Worm (Caenorhabditis elegans): Measurements from ENCODE around the gene F55G1.1.

The F55G1.1 gene

DNA sequence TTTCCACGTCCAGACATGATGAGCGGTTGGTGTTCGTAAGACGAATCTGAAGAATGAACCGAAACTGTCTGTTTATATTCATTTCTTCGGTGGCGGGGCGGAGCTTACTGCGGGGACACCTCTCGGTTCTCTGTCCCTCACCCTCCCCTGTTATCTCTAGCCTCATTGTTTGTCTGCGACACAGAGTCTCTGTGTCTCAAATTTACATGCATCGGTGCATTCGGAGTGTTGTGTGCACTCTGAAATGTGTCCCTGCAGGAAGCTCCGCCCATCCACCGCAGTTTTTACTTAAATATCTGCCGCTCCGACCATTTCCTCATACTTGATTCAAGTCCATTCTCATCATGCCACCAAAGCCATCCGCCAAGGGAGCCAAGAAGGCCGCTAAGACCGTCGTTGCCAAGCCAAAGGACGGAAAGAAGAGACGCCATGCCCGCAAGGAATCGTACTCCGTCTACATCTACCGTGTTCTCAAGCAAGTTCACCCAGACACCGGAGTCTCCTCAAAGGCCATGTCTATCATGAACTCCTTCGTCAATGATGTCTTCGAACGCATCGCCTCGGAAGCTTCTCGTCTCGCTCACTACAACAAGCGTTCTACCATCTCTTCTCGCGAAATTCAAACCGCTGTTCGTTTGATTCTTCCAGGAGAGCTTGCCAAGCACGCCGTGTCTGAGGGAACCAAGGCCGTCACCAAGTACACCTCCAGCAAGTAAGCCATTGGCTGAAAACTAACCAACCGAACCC lies 5.2 kb upstream of the F55G1.1 start, which contains the start of the genes his-61 and his-62 (continued):
- TF ChIP-seq F49E8.2 (tag; optimal IDR thresholded peaks at IDR 0.05; ENCODE audit: borderline replicate concordance) (peak; percentile 10), F44E2.7 (GFP tag; IDR thresholded peaks at IDR 0.05) (no peak; the same call in 1 of the 2 replicates), attf-4 (tag; optimal IDR thresholded peaks at IDR 0.05) (no peak), nhr-77 (tag; optimal IDR thresholded peaks at IDR 0.05) (peak; percentile 20), nhr-76 (tag; optimal IDR thresholded peaks at IDR 0.05) (no peak), lin-38 (GFP tag; IDR thresholded peaks at IDR 0.05) (peak; percentile 76), T20F7.1 (GFP tag; optimal IDR thresholded peaks at IDR 0.05) (peak; percentile 67), pqm-1 (tag; optimal IDR thresholded peaks at IDR 0.05) (peak; percentile 30), lin-39 (tag; optimal IDR thresholded peaks at IDR 0.05) (no peak), ceh-32 (tag; optimal IDR thresholded peaks at IDR 0.05; ENCODE audit: poor library complexity) (no peak), mxl-3 (GFP tag; optimal IDR thresholded peaks at IDR 0.05) (no peak), Y75B8A.6 (GFP tag; IDR thresholded peaks at IDR 0.05) (no peak), ama-1 (optimal IDR thresholded peaks at IDR 0.05) (no peak), unc-62 (GFP tag; optimal IDR thresholded peaks at IDR 0.05 in 1 of 2) (peak in 1 of 2 experiments; percentile 87), unc-62 (tag; optimal IDR thresholded peaks at IDR 0.05) (no peak), spr-3 (GFP tag; optimal IDR thresholded peaks at IDR 0.05) (no peak), ztf-7 (tag; optimal IDR thresholded peaks at IDR 0.05) (no peak), nhr-6 (tag; optimal IDR thresholded peaks at IDR 0.05) (peak; percentile 74), ZK337.2 (GFP tag; IDR thresholded peaks at IDR 0.05) (no peak), F26F4.8 (GFP tag; conservative IDR thresholded peaks at IDR 0.05) (no peak; the same call in 1 of the 2 replicates), nhr-237 (tag; optimal IDR thresholded peaks at IDR 0.05) (no peak), dve-1 (tag; optimal IDR thresholded peaks at IDR 0.05; ENCODE audit: insufficient read depth) (peak; percentile 98), zip-2 (tag; optimal IDR thresholded peaks at IDR 0.05) (no peak), ceh-28 (tag; optimal IDR thresholded peaks at IDR 0.05) (no peak), daf-16 (GFP tag; optimal IDR thresholded peaks at IDR 0.05) (peak in 1 of 2 experiments; percentile 17), daf-16 (tag; optimal IDR thresholded peaks at IDR 0.05) (peak; percentile 87), nhr-28 (tag; optimal IDR thresholded peaks at IDR 0.05) (peak; percentile 18), lin-29 (GFP tag; IDR thresholded peaks at IDR 0.05) (no peak), snpc-4 (tag; optimal IDR thresholded peaks at IDR 0.05) (no peak), hif-1 (tag; optimal IDR thresholded peaks at IDR 0.05) (peak in 1 of 2 experiments; percentile 22), nhr-42 (GFP tag; IDR thresholded peaks at IDR 0.05) (peak; percentile 79; the same call in 1 of the 2 replicates), madf-5 (GFP tag; IDR thresholded peaks at IDR 0.05) (no peak), egl-43 (GFP tag; IDR thresholded peaks at IDR 0.05) (peak; percentile 61), zag-1 (tag; optimal IDR thresholded peaks at IDR 0.05) (no peak), nhr-48 (tag; optimal IDR thresholded peaks at IDR 0.05) (peak; percentile 97), rbr-2 (tag; optimal IDR thresholded peaks at IDR 0.05) (peak; percentile 74), lir-3 (tag; optimal IDR thresholded peaks at IDR 0.05) (no peak), fkh-10 (GFP tag; optimal IDR thresholded peaks at IDR 0.05) (no peak), daf-12 (tag; optimal IDR thresholded peaks at IDR 0.05) (no peak), aly-2 (tag; optimal IDR thresholded peaks at IDR 0.05) (no peak), cey-2 (tag; optimal IDR thresholded peaks at IDR 0.05; ENCODE audit: borderline replicate concordance, insufficient read depth) (no peak)

All from whole organism, L4 larva.